ENCODE assay signal across 6 fruit fly cellular contexts in genomic region chr2L:3872283-3872682, dm6.
TF ChIP-seq lines count a peak whose summit lies in the region.

Gene CG31957 (minus strand): TSS chr2L:3872458.

- peak; percentile 35 to 45 for TF ChIP-seq CTCF in S2 (optimal IDR thresholded peaks at IDR 0.05; lab: Kevin White, UChicago)
- TF ChIP-seq CTCF in whole organism, embryonic (GFP tag; optimal IDR thresholded peaks at IDR 0.05; lab: Kevin White, UChicago) = peak; percentile 44

TF ChIP-seq in whole organism, adult, 20 proteins besides CTCF, POLR2A, EP300 and RAD21 (continues in another document):
- TF ChIP-seq CG12768 (GFP tag; optimal IDR thresholded peaks at IDR 0.05; lab: Kevin White, UChicago) = peak; percentile 13
- TF ChIP-seq kay (GFP tag; lab: Kevin White, UChicago; ENCODE audit: borderline replicate concordance) = no peak
- peak; percentile 23 for TF ChIP-seq ovo (GFP tag; optimal IDR thresholded peaks at IDR 0.05; lab: Kevin White, UChicago)
- TF ChIP-seq tj (GFP tag; optimal IDR thresholded peaks at IDR 0.05; lab: Kevin White, UChicago) = no peak
- TF ChIP-seq CG5204 (GFP tag; optimal IDR thresholded peaks at IDR 0.05; lab: Kevin White, UChicago) = no peak
- peak; percentile 73 for TF ChIP-seq Mnt (GFP tag; optimal IDR thresholded peaks at IDR 0.05; lab: Kevin White, UChicago)
- peak; percentile 35 for TF ChIP-seq CG33017 (tag; optimal IDR thresholded peaks at IDR 0.05; lab: Kevin White, UChicago)
- TF ChIP-seq Clk (GFP tag; optimal IDR thresholded peaks at IDR 0.05; lab: Kevin White, UChicago) = no peak
- peak; percentile 61 for TF ChIP-seq Hr96 (GFP tag; optimal IDR thresholded peaks at IDR 0.05; lab: Kevin White, UChicago)
- TF ChIP-seq Crg-1 (GFP tag; optimal IDR thresholded peaks at IDR 0.05; lab: Kevin White, UChicago) = peak; percentile 82
- peak; percentile 35 for TF ChIP-seq pad (GFP tag; optimal IDR thresholded peaks at IDR 0.05; lab: Kevin White, UChicago)
- no peak for TF ChIP-seq CG11617 (GFP tag; optimal IDR thresholded peaks at IDR 0.05; lab: Kevin White, UChicago)
- TF ChIP-seq CG7045 (GFP tag; optimal IDR thresholded peaks at IDR 0.05; lab: Kevin White, UChicago) = no peak
- TF ChIP-seq toe (GFP tag; optimal IDR thresholded peaks at IDR 0.05; lab: Kevin White, UChicago) = peak; percentile 74
- TF ChIP-seq CG7101 (tag; optimal IDR thresholded peaks at IDR 0.05; lab: Kevin White, UChicago) = peak; percentile 69
- TF ChIP-seq bab1 (GFP tag; optimal IDR thresholded peaks at IDR 0.05; lab: Kevin White, UChicago) = peak; percentile 34
- no peak for TF ChIP-seq cnc (optimal IDR thresholded peaks at IDR 0.05; lab: Kevin White, UChicago)
- TF ChIP-seq CG14711 (tag; optimal IDR thresholded peaks at IDR 0.05; lab: Kevin White, UChicago) = peak; percentile 38

TF ChIP-seq in whole organism, embryonic, 481 proteins besides CTCF, POLR2A, EP300 and RAD21 (continues in another document):
- peak; percentile 41 for TF ChIP-seq slou (GFP tag; optimal IDR thresholded peaks at IDR 0.05; lab: Kevin White, UChicago)
- TF ChIP-seq yki (optimal IDR thresholded peaks at IDR 0.05; lab: Kevin White, UChicago) = no peak
- TF ChIP-seq CG12155 (GFP tag; optimal IDR thresholded peaks at IDR 0.05; lab: Kevin White, UChicago) = peak; percentile 40
- TF ChIP-seq Xrp1 (GFP tag; IDR thresholded peaks at IDR 0.05; lab: Robert Waterston, UW) = no peak; the same call in 1 of the 2 replicates
- no peak for TF ChIP-seq Stat92E (GFP tag; optimal IDR thresholded peaks at IDR 0.05; lab: Kevin White, UChicago)
- no peak for TF ChIP-seq Lpt (GFP tag; optimal IDR thresholded peaks at IDR 0.05; lab: Kevin White, UChicago)
- no peak for TF ChIP-seq CG6813 (GFP tag; optimal IDR thresholded peaks at IDR 0.05; lab: Kevin White, UChicago)
- TF ChIP-seq gce (GFP tag; IDR thresholded peaks at IDR 0.05; lab: Robert Waterston, UW) = no peak
- TF ChIP-seq CG18262 (tag; optimal IDR thresholded peaks at IDR 0.05; lab: Kevin White, UChicago) = no peak
- no peak for TF ChIP-seq esg (GFP tag; conservative IDR thresholded peaks at IDR 0.05; lab: Robert Waterston, UW)
- TF ChIP-seq HLH4C (GFP tag; IDR thresholded peaks at IDR 0.05; lab: Robert Waterston, UW; ENCODE audit: partially characterized antibody) = peak; percentile 69
- no peak for TF ChIP-seq Hand (GFP tag; optimal IDR thresholded peaks at IDR 0.05; lab: Kevin White, UChicago)
- 0 out of 2 replicates have a peak, but pooled peaks have one; percentile 38 for TF ChIP-seq rib (GFP tag; IDR thresholded peaks at IDR 0.05; lab: Robert Waterston, UW)
- peak; percentile 45 for TF ChIP-seq tx (GFP tag; optimal IDR thresholded peaks at IDR 0.05; lab: Kevin White, UChicago)
- TF ChIP-seq CG6254 (GFP tag; optimal IDR thresholded peaks at IDR 0.05; lab: Kevin White, UChicago) = no peak
- TF ChIP-seq Jarid2 (GFP tag; optimal IDR thresholded peaks at IDR 0.05; lab: Kevin White, UChicago) = no peak
- peak; percentile 12; the same call in 1 of the 2 replicates for TF ChIP-seq CG8765 (GFP tag; IDR thresholded peaks at IDR 0.05; lab: Robert Waterston, UW)
- no peak for TF ChIP-seq CG7556 (GFP tag; optimal IDR thresholded peaks at IDR 0.05; lab: Kevin White, UChicago)

TF ChIP-seq in whole organism, prepupa, 60 proteins besides CTCF, POLR2A, EP300 and RAD21:
- TF ChIP-seq Ets96B (tag; optimal IDR thresholded peaks at IDR 0.05; lab: Kevin White, UChicago) (no peak), lz (GFP tag; optimal IDR thresholded peaks at IDR 0.05; lab: Kevin White, UChicago) (peak; percentile 66), esn (GFP tag; optimal IDR thresholded peaks at IDR 0.05; lab: Kevin White, UChicago) (peak; percentile 69), eg (GFP tag; IDR thresholded peaks at IDR 0.05; lab: Robert Waterston, UW) (0 out of 3 replicates have a peak, but pooled peaks have one; percentile 10), CG11762 (GFP tag; optimal IDR thresholded peaks at IDR 0.05; lab: Kevin White, UChicago; ENCODE audit: insufficient read depth) (no peak), CG31627 (GFP tag; optimal IDR thresholded peaks at IDR 0.05; lab: Kevin White, UChicago) (peak; percentile 60), cyc (GFP tag; optimal IDR thresholded peaks at IDR 0.05; lab: Kevin White, UChicago) (peak; percentile 24), CG6163 (GFP tag; IDR thresholded peaks at IDR 0.05; lab: Robert Waterston, UW) (peak; percentile 24; the same call in 2 of the 3 replicates), CG6276 (GFP tag; optimal IDR thresholded peaks at IDR 0.05; lab: Kevin White, UChicago) (no peak), svp (GFP tag; lab: Kevin White, UChicago) (peak; percentile 86)

TF ChIP-seq in whole organism, pupa, 21 proteins besides CTCF, POLR2A, EP300 and RAD21:
- TF ChIP-seq D1 (tag; optimal IDR thresholded peaks at IDR 0.05; lab: Kevin White, UChicago) = no peak
- TF ChIP-seq Ets98B (GFP tag; IDR thresholded peaks at IDR 0.05; lab: Robert Waterston, UW) = 0 out of 2 replicates have a peak, but pooled peaks have one; percentile 12
- no peak for TF ChIP-seq Pif1B (GFP tag; optimal IDR thresholded peaks at IDR 0.05; lab: Kevin White, UChicago)
- TF ChIP-seq CG4496 (GFP tag; IDR thresholded peaks at IDR 0.05; lab: Robert Waterston, UW) = 0 out of 3 replicates have a peak, but pooled peaks have one; percentile 9

TF ChIP-seq in whole organism, wandering third instar larva, 38 proteins besides CTCF, POLR2A, EP300 and RAD21:
- TF ChIP-seq jim (GFP tag; optimal IDR thresholded peaks at IDR 0.05; lab: Kevin White, UChicago) (no peak), Hr83 (GFP tag; optimal IDR thresholded peaks at IDR 0.05; lab: Kevin White, UChicago; ENCODE audit: poor library complexity, severe bottlenecking) (peak; percentile 74), OdsH (GFP tag; optimal IDR thresholded peaks at IDR 0.05; lab: Kevin White, UChicago) (peak; percentile 65), h (GFP tag; optimal IDR thresholded peaks at IDR 0.05; lab: Kevin White, UChicago) (no peak), Myc (optimal IDR thresholded peaks at IDR 0.05; lab: Kevin White, UChicago) (peak; percentile 36), Sp1 (GFP tag; optimal IDR thresholded peaks at IDR 0.05; lab: Kevin White, UChicago) (no peak), psq (GFP tag; optimal IDR thresholded peaks at IDR 0.05; lab: Kevin White, UChicago) (peak; percentile 36), ey (GFP tag; optimal IDR thresholded peaks at IDR 0.05; lab: Kevin White, UChicago) (peak; percentile 53), br (GFP tag; optimal IDR thresholded peaks at IDR 0.05; lab: Kevin White, UChicago) (peak; percentile 47), foxo (GFP tag; optimal IDR thresholded peaks at IDR 0.05; lab: Kevin White, UChicago) (peak; percentile 19 to 57), dsf (GFP tag; optimal IDR thresholded peaks at IDR 0.05; lab: Kevin White, UChicago; ENCODE audit: borderline replicate concordance) (peak; percentile 73), sv (GFP tag; optimal IDR thresholded peaks at IDR 0.05; lab: Kevin White, UChicago) (peak; percentile 52), rgr (GFP tag; optimal IDR thresholded peaks at IDR 0.05; lab: Kevin White, UChicago) (peak; percentile 74)
